Worm (Caenorhabditis elegans) whole organism, L3 larva: ENCODE results near the gene F54F7.8.

Experiments
- ama-1 ChIP-seq: fragments of 150-350 bp; optimal IDR thresholded peaks from 2 replicates; lab custom pipeline; 2018
- daf-12 ChIP-seq: fragments of 150-350 bp; optimal IDR thresholded peaks from 2 replicates; lab custom pipeline; 2014; ENCODE audit warnings: missing biosample characterization, missing genetic modification reagents, missing genetic modification characterization
- elt-2 ChIP-seq: sonication (generic microtip); optimal IDR thresholded peaks from 2 replicates; lab custom pipeline; 2016; ENCODE audit warnings: missing genetic modification reagents, mild to moderate bottlenecking, missing genetic modification characterization, missing compliant biosample characterization
- fkh-10 ChIP-seq: sonication (generic microtip); optimal IDR thresholded peaks from 2 replicates; lab custom pipeline; 2017; ENCODE audit warnings: missing biosample characterization, missing genetic modification reagents, missing genetic modification characterization
- lsy-12 ChIP-seq: sonication (generic microtip); optimal IDR thresholded peaks from 2 replicates; lab custom pipeline; 2016; ENCODE audit warnings: mild to moderate bottlenecking, missing genetic modification characterization, missing compliant biosample characterization
- nfya-1 ChIP-seq: sonication (generic microtip); optimal IDR thresholded peaks from 2 replicates; lab custom pipeline; 2017; ENCODE audit warnings: missing genetic modification characterization, mild to moderate bottlenecking, missing compliant biosample characterization, antibody characterized with exemption, moderate library complexity; ENCODE audit not compliant: insufficient read depth
- nhr-12 ChIP-seq: fragments of 150-350 bp; optimal IDR thresholded peaks from 2 replicates; lab custom pipeline; 2014; ENCODE audit warnings: missing biosample characterization, missing genetic modification characterization
- nhr-28 ChIP-seq: fragments of 150-350 bp; optimal IDR thresholded peaks from 2 replicates; lab custom pipeline; 2014; ENCODE audit warnings: missing biosample characterization, missing genetic modification characterization
- nhr-67 ChIP-seq: fragments of 150-350 bp; optimal IDR thresholded peaks from 2 replicates; lab custom pipeline; 2014; ENCODE audit warnings: missing biosample characterization, missing genetic modification characterization
- skn-1 ChIP-seq: fragments of 150-350 bp; optimal IDR thresholded peaks from 2 replicates; lab custom pipeline; 2014; ENCODE audit warnings: missing biosample characterization, missing genetic modification characterization
- snpc-4 ChIP-seq: fragments of 150-350 bp; optimal IDR thresholded peaks from 2 replicates; lab custom pipeline; 2014; ENCODE audit warnings: missing biosample characterization, missing genetic modification characterization
- tbx-2 ChIP-seq: sonication (generic microtip); optimal IDR thresholded peaks from 2 replicates; lab custom pipeline; 2016; ENCODE audit warnings: mild to moderate bottlenecking, missing genetic modification characterization, missing compliant biosample characterization

ce11 chrX:11850082-11850481 lies 4.7 kb downstream of the F54F7.8 start, which contains the start of gene F54F7.3:
- TF ChIP-seq nhr-67 (tag; lab: Kevin White, UChicago) (no peak), nhr-12 (tag; lab: Kevin White, UChicago) (no peak), skn-1 (tag; lab: Kevin White, UChicago) (no peak), daf-12 (tag; lab: Kevin White, UChicago) (no peak), snpc-4 (tag; lab: Kevin White, UChicago) (no peak), elt-2 (tag; lab: Kevin White, UChicago) (no peak), nfya-1 (no peak), nhr-28 (tag; lab: Kevin White, UChicago) (no peak), fkh-10 (GFP tag; lab: Kevin White, UChicago) (no peak), tbx-2 (tag; lab: Kevin White, UChicago) (no peak), lsy-12 (tag; lab: Kevin White, UChicago) (no peak), ama-1 (no peak)
